Fruit fly (Drosophila melanogaster): ENCODE results near the gene CG13059.

CG13059 gene

dm6 chr3L:16283821-16284220 lies 39.7 kb upstream of the CG13059 start, which contains the start of gene CG13048:
TSS of gene CG13048 (minus strand) at chr3L:16283921.
- TF ChIP-seq CG7101 (tag; optimal IDR thresholded peaks at IDR 0.05) (no peak), CG14711 (tag; optimal IDR thresholded peaks at IDR 0.05) (no peak), tj (GFP tag; optimal IDR thresholded peaks at IDR 0.05) (no peak), CG7045 (GFP tag; optimal IDR thresholded peaks at IDR 0.05) (no peak), toe (GFP tag; optimal IDR thresholded peaks at IDR 0.05) (no peak), ovo (GFP tag; optimal IDR thresholded peaks at IDR 0.05) (no peak), CG33017 (tag; optimal IDR thresholded peaks at IDR 0.05) (no peak), pad (GFP tag; optimal IDR thresholded peaks at IDR 0.05) (no peak), kay (GFP tag; ENCODE audit: borderline replicate concordance) (no peak), CG12768 (GFP tag; optimal IDR thresholded peaks at IDR 0.05) (no peak), CG1620 (GFP tag; optimal IDR thresholded peaks at IDR 0.05) (no peak), CG11617 (GFP tag; optimal IDR thresholded peaks at IDR 0.05) (no peak), CG5204 (GFP tag; optimal IDR thresholded peaks at IDR 0.05) (no peak), Crg-1 (GFP tag; optimal IDR thresholded peaks at IDR 0.05) (no peak), Hr96 (GFP tag; optimal IDR thresholded peaks at IDR 0.05) (no peak), cnc (optimal IDR thresholded peaks at IDR 0.05) (no peak), cic (GFP tag; optimal IDR thresholded peaks at IDR 0.05) (no peak), Mnt (GFP tag; optimal IDR thresholded peaks at IDR 0.05) (no peak)

- no peak for TF ChIP-seq CG5204 (GFP tag; optimal IDR thresholded peaks at IDR 0.05)
- no peak for TF ChIP-seq CG33017 (tag; optimal IDR thresholded peaks at IDR 0.05)
- TF ChIP-seq kay (GFP tag; ENCODE audit: borderline replicate concordance) = no peak
- TF ChIP-seq cnc (optimal IDR thresholded peaks at IDR 0.05) = no peak
- TF ChIP-seq ovo (GFP tag; optimal IDR thresholded peaks at IDR 0.05) = no peak
- TF ChIP-seq tj (GFP tag; optimal IDR thresholded peaks at IDR 0.05) = no peak
- no peak for TF ChIP-seq Crg-1 (GFP tag; optimal IDR thresholded peaks at IDR 0.05)
- no peak for TF ChIP-seq pad (GFP tag; optimal IDR thresholded peaks at IDR 0.05)
Measured at dm6 chr3L:16285346-16285911, 38.0 kb upstream of the CG13059 start, which contains the start of gene CG13047. TSS of gene CG13047 (minus strand) at chr3L:16285396.

dm6 chr3L:16286258-16286657 lies 37.2 kb upstream of the CG13059 start:
- no peak for TF ChIP-seq cnc (optimal IDR thresholded peaks at IDR 0.05)

dm6 chr3L:16288322-16288721 lies 35.1 kb upstream of the CG13059 start, which contains the start of gene CG13046:
TSS of gene CG13046 (minus strand) at chr3L:16288422.
- TF ChIP-seq kay (GFP tag; ENCODE audit: borderline replicate concordance) (no peak), cnc (optimal IDR thresholded peaks at IDR 0.05) (no peak), ovo (GFP tag; optimal IDR thresholded peaks at IDR 0.05) (no peak), Clk (GFP tag; optimal IDR thresholded peaks at IDR 0.05) (no peak), Hr96 (GFP tag; optimal IDR thresholded peaks at IDR 0.05) (no peak), bab1 (GFP tag; optimal IDR thresholded peaks at IDR 0.05) (no peak), CG12768 (GFP tag; optimal IDR thresholded peaks at IDR 0.05) (no peak), CG7101 (tag; optimal IDR thresholded peaks at IDR 0.05) (no peak), CG5204 (GFP tag; optimal IDR thresholded peaks at IDR 0.05) (no peak), CG1620 (GFP tag; optimal IDR thresholded peaks at IDR 0.05) (no peak), pad (GFP tag; optimal IDR thresholded peaks at IDR 0.05) (no peak), tj (GFP tag; optimal IDR thresholded peaks at IDR 0.05) (no peak), Mnt (GFP tag; optimal IDR thresholded peaks at IDR 0.05) (no peak), Crg-1 (GFP tag; optimal IDR thresholded peaks at IDR 0.05) (no peak), CG14711 (tag; optimal IDR thresholded peaks at IDR 0.05) (no peak), cic (GFP tag; optimal IDR thresholded peaks at IDR 0.05) (no peak), CG7045 (GFP tag; optimal IDR thresholded peaks at IDR 0.05) (no peak), CG11617 (GFP tag; optimal IDR thresholded peaks at IDR 0.05) (no peak)

- TF ChIP-seq Clk (GFP tag; optimal IDR thresholded peaks at IDR 0.05) (no peak), CG33017 (tag; optimal IDR thresholded peaks at IDR 0.05) (no peak), Hr96 (GFP tag; optimal IDR thresholded peaks at IDR 0.05) (no peak), tj (GFP tag; optimal IDR thresholded peaks at IDR 0.05) (no peak), CG12768 (GFP tag; optimal IDR thresholded peaks at IDR 0.05) (no peak), Crg-1 (GFP tag; optimal IDR thresholded peaks at IDR 0.05) (no peak), cnc (optimal IDR thresholded peaks at IDR 0.05) (no peak), CG7045 (GFP tag; optimal IDR thresholded peaks at IDR 0.05) (no peak), CG14711 (tag; optimal IDR thresholded peaks at IDR 0.05) (no peak), bab1 (GFP tag; optimal IDR thresholded peaks at IDR 0.05) (no peak), CG11617 (GFP tag; optimal IDR thresholded peaks at IDR 0.05) (no peak), Mnt (GFP tag; optimal IDR thresholded peaks at IDR 0.05) (no peak), CG5204 (GFP tag; optimal IDR thresholded peaks at IDR 0.05) (no peak), kay (GFP tag; ENCODE audit: borderline replicate concordance) (no peak), CG1620 (GFP tag; optimal IDR thresholded peaks at IDR 0.05) (no peak), toe (GFP tag; optimal IDR thresholded peaks at IDR 0.05) (no peak), cic (GFP tag; optimal IDR thresholded peaks at IDR 0.05) (no peak)
Measured at dm6 chr3L:16289067-16289466, 34.4 kb upstream of the CG13059 start.

dm6 chr3L:16290850-16291249 lies 32.6 kb upstream of the CG13059 start, which contains the start of gene CG13045:
TSS of gene CG13045 (minus strand) at chr3L:16290950.
- TF ChIP-seq toe (GFP tag; optimal IDR thresholded peaks at IDR 0.05) (no peak), CG12768 (GFP tag; optimal IDR thresholded peaks at IDR 0.05) (no peak), CG14711 (tag; optimal IDR thresholded peaks at IDR 0.05) (no peak), cic (GFP tag; optimal IDR thresholded peaks at IDR 0.05) (no peak), cnc (optimal IDR thresholded peaks at IDR 0.05) (no peak), CG5204 (GFP tag; optimal IDR thresholded peaks at IDR 0.05) (no peak), ovo (GFP tag; optimal IDR thresholded peaks at IDR 0.05) (no peak), Mnt (GFP tag; optimal IDR thresholded peaks at IDR 0.05) (no peak), kay (GFP tag; ENCODE audit: borderline replicate concordance) (no peak), CG7045 (GFP tag; optimal IDR thresholded peaks at IDR 0.05) (no peak), CG1620 (GFP tag; optimal IDR thresholded peaks at IDR 0.05) (no peak), Crg-1 (GFP tag; optimal IDR thresholded peaks at IDR 0.05) (no peak), CG7101 (tag; optimal IDR thresholded peaks at IDR 0.05) (no peak), pad (GFP tag; optimal IDR thresholded peaks at IDR 0.05) (no peak), tj (GFP tag; optimal IDR thresholded peaks at IDR 0.05) (no peak)
